Worm (Caenorhabditis elegans): ENCODE measurements around the gene srx-19.

DNA sequence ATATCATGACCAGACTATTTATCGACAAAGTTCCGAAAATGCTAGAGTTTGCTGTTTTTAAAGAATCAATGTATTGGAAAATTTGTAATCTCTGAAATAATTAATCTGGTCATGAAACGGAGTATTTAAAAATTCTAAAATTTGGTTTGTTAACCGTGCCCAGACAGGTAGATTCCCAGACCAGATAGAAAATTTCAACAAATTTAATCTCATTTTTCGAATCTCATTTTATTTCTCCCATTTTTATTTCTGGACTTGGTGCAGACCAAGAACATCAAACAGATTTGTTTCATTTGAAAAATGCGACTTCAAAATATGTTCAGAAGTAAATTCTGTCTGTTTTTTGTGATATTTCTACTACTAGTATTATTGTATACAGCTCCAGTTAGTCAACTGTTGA lies 50.0 kb downstream of the srx-19 start, which contains the start of gene T22D1.1:
- no peak for TF ChIP-seq him-1 (tag; optimal IDR thresholded peaks at IDR 0.05)
- no peak for TF ChIP-seq dao-5 (tag; optimal IDR thresholded peaks at IDR 0.05)
- TF ChIP-seq W03F9.2 (tag; optimal IDR thresholded peaks at IDR 0.05), result no peak

Measured in whole organism, L4/young adult.